Fruit fly (Drosophila melanogaster): ENCODE measurements around the gene yip7.

Gene yip7

dm6 chr3L:5987637-5988036, 47.4 kb upstream of the yip7 start (continued):
- TF ChIP-seq az2 (GFP tag; optimal IDR thresholded peaks at IDR 0.05) = peak; percentile 58
- TF ChIP-seq CG14710 (tag; optimal IDR thresholded peaks at IDR 0.05) = peak; percentile 74
- no peak for TF ChIP-seq CG10274 (GFP tag; optimal IDR thresholded peaks at IDR 0.05)
- TF ChIP-seq CG2678 (tag; optimal IDR thresholded peaks at IDR 0.05) = peak; percentile 60
- TF ChIP-seq TFAM (GFP tag; optimal IDR thresholded peaks at IDR 0.05) = peak; percentile 23
- no peak for TF ChIP-seq CG9437 (GFP tag; optimal IDR thresholded peaks at IDR 0.05)
- no peak for TF ChIP-seq dm (GFP tag; optimal IDR thresholded peaks at IDR 0.05)
- TF ChIP-seq pita (GFP tag; optimal IDR thresholded peaks at IDR 0.05) = no peak
- no peak for TF ChIP-seq lov (optimal IDR thresholded peaks at IDR 0.05)
- peak; percentile 78 for TF ChIP-seq lov (GFP tag; IDR thresholded peaks at IDR 0.05)
- TF ChIP-seq Ets65A (GFP tag) = peak; percentile 83
- peak; percentile 22 for TF ChIP-seq ems (GFP tag; optimal IDR thresholded peaks at IDR 0.05)
- TF ChIP-seq CG12744 (GFP tag; optimal IDR thresholded peaks at IDR 0.05) = no peak
- TF ChIP-seq sens (GFP tag) = peak; percentile 97
- TF ChIP-seq scrt (GFP tag; optimal IDR thresholded peaks at IDR 0.05) = peak; percentile 69
- no peak for TF ChIP-seq CG2129 (GFP tag; IDR thresholded peaks at IDR 0.05; ENCODE audit: partially characterized antibody)
- TF ChIP-seq fd96Cb (tag; optimal IDR thresholded peaks at IDR 0.05) = peak; percentile 57
- TF ChIP-seq zf30C (GFP tag; optimal IDR thresholded peaks at IDR 0.05) = peak; percentile 76
- no peak for TF ChIP-seq prd (optimal IDR thresholded peaks at IDR 0.05)
- peak; percentile 75; the same call in 2 of the 3 replicates for TF ChIP-seq prd (GFP tag; IDR thresholded peaks at IDR 0.05)
- TF ChIP-seq ap (GFP tag; IDR thresholded peaks at IDR 0.05) = 0 out of 2 replicates have a peak, but pooled peaks have one; percentile 26
- TF ChIP-seq NC2β (GFP tag; optimal IDR thresholded peaks at IDR 0.05) = peak; percentile 51
- peak; percentile 56 for TF ChIP-seq CG7839 (tag; optimal IDR thresholded peaks at IDR 0.05)
- TF ChIP-seq CG30403 (GFP tag; optimal IDR thresholded peaks at IDR 0.05) = peak; percentile 38
- peak; percentile 83 for TF ChIP-seq CG2712 (tag; optimal IDR thresholded peaks at IDR 0.05)
- TF ChIP-seq CG1529 (GFP tag; optimal IDR thresholded peaks at IDR 0.05) = peak; percentile 57
- TF ChIP-seq Camta (GFP tag; optimal IDR thresholded peaks at IDR 0.05) = peak; percentile 55
- no peak for TF ChIP-seq btn (GFP tag; optimal IDR thresholded peaks at IDR 0.05)
- peak; percentile 16 for TF ChIP-seq CG18619 (GFP tag; optimal IDR thresholded peaks at IDR 0.05)
- no peak for TF ChIP-seq Dek (tag; optimal IDR thresholded peaks at IDR 0.05)
- TF ChIP-seq CG17612 (GFP tag; IDR thresholded peaks at IDR 0.05) = no peak
- no peak for TF ChIP-seq GATAe (GFP tag; conservative IDR thresholded peaks at IDR 0.05)
- TF ChIP-seq dimm (GFP tag; IDR thresholded peaks at IDR 0.05) = 0 out of 2 replicates have a peak, but pooled peaks have one; percentile 4
- TF ChIP-seq pan (optimal IDR thresholded peaks at IDR 0.05) = no peak
- peak in 1 of 2 experiments; percentile 47 for TF ChIP-seq pan (GFP tag; optimal IDR thresholded peaks at IDR 0.05 in 1 of 2, IDR thresholded peaks at IDR 0.05 in 1 of 2)
- TF ChIP-seq CG8944 (GFP tag; optimal IDR thresholded peaks at IDR 0.05) = peak; percentile 10
- TF ChIP-seq tin (GFP tag; optimal IDR thresholded peaks at IDR 0.05) = peak; percentile 45
- TF ChIP-seq CG2116 (GFP tag; optimal IDR thresholded peaks at IDR 0.05) = peak; percentile 7

- TF ChIP-seq unpg (GFP tag; optimal IDR thresholded peaks at IDR 0.05) = peak; percentile 24
- no peak for TF ChIP-seq ato (GFP tag; IDR thresholded peaks at IDR 0.05; ENCODE audit: partially characterized antibody)
- no peak for TF ChIP-seq pzg (GFP tag; optimal IDR thresholded peaks at IDR 0.05)
- TF ChIP-seq CG6689 (GFP tag; IDR thresholded peaks at IDR 0.05) = peak; percentile 48
- no peak for TF ChIP-seq CG15269 (tag; optimal IDR thresholded peaks at IDR 0.05)
- TF ChIP-seq sima (GFP tag; optimal IDR thresholded peaks at IDR 0.05) = no peak
- TF ChIP-seq cad (GFP tag; optimal IDR thresholded peaks at IDR 0.05) = no peak
- no peak for TF ChIP-seq fd102C (GFP tag; optimal IDR thresholded peaks at IDR 0.05)
- no peak for TF ChIP-seq disco-r (GFP tag; optimal IDR thresholded peaks at IDR 0.05)
- TF ChIP-seq CG9876 (GFP tag; optimal IDR thresholded peaks at IDR 0.05) = no peak
- TF ChIP-seq fd96Cb (tag; optimal IDR thresholded peaks at IDR 0.05) = peak; percentile 77
- TF ChIP-seq CG17568 (GFP tag; optimal IDR thresholded peaks at IDR 0.05) = no peak
- no peak for TF ChIP-seq lbe (GFP tag; optimal IDR thresholded peaks at IDR 0.05)
- TF ChIP-seq Ravus (GFP tag; IDR thresholded peaks at IDR 0.05) = no peak; the same call in 1 of the 2 replicates
- TF ChIP-seq CG17912 (GFP tag; optimal IDR thresholded peaks at IDR 0.05) = no peak
- TF ChIP-seq zfh2 (GFP tag; optimal IDR thresholded peaks at IDR 0.05) = no peak
- TF ChIP-seq GATAe (GFP tag; conservative IDR thresholded peaks at IDR 0.05) = no peak
- TF ChIP-seq grn (GFP tag; optimal IDR thresholded peaks at IDR 0.05) = no peak
These were observed 46.3 kb upstream of the yip7 start for dm6 chr3L:5988675-5989074.
